Worm (Caenorhabditis elegans) whole organism, L4 larva: Measurements from ENCODE around the gene fbxa-137.

Experiments used
- F37D6.2 ChIP-seq: sonication (generic microtip); optimal IDR thresholded peaks from 2 replicates; lab custom pipeline; 2016; ENCODE audit warnings: mild to moderate bottlenecking, missing genetic modification characterization, missing compliant biosample characterization
- F49E8.2 ChIP-seq: sonication (generic microtip); optimal IDR thresholded peaks from 2 replicates; lab custom pipeline; 2016; ENCODE audit warnings: missing compliant biosample characterization, mild to moderate bottlenecking, missing genetic modification characterization, borderline replicate concordance
- Y48G9A.11 ChIP-seq: fragments of 200-800 bp; sonication (Bioruptor generic); IDR thresholded peaks from 2 replicates; pipeline ENCODE4 v1.3.6; 2022; ENCODE audit warnings: missing genetic modification reagents, missing genetic modification characterization, missing compliant biosample characterization
- aha-1 ChIP-seq: fragments of 150-350 bp; peaks from one replicate; lab custom pipeline; 2014; ENCODE audit warnings: missing biosample characterization, missing genetic modification characterization
- aly-2 ChIP-seq: sonication (generic microtip); optimal IDR thresholded peaks from 2 replicates; lab custom pipeline; 2018; ENCODE audit warnings: missing biosample characterization, missing genetic modification characterization
- ceh-20 ChIP-seq: fragments of 200-800 bp; sonication (Bioruptor generic); IDR thresholded peaks from 2 replicates; pipeline ENCODE4 v1.3.6; 2022; ENCODE audit warnings: missing genetic modification reagents, missing genetic modification characterization, missing compliant biosample characterization
- ceh-62 ChIP-seq: sonication (generic microtip); optimal IDR thresholded peaks from 2 replicates; lab custom pipeline; 2017; ENCODE audit warnings: missing biosample characterization, missing genetic modification characterization
- ctbp-1 ChIP-seq: fragments of 200-800 bp; sonication (Bioruptor generic); IDR thresholded peaks from 2 replicates; pipeline ENCODE4 v1.3.6; 2022; ENCODE audit warnings: missing genetic modification reagents, missing genetic modification characterization, missing compliant biosample characterization
- daf-16 ChIP-seq, 3 experiments: sonication (generic microtip); optimal IDR thresholded peaks; 2 replicates each; lab custom pipeline; 2016 to 2017; ENCODE audit warnings: missing genetic modification characterization in 3 of 3, missing genetic modification reagents in 3 of 3, mild to moderate bottlenecking in 2 of 3, missing compliant biosample characterization in 2 of 3, missing biosample characterization in 1 of 3, moderate library complexity in 1 of 3
- dmd-6 ChIP-seq: fragments of 200-800 bp; sonication (Bioruptor generic); IDR thresholded peaks from 2 replicates; pipeline ENCODE4 v1.3.6; 2022; ENCODE audit warnings: missing genetic modification reagents, missing genetic modification characterization, missing compliant biosample characterization
- dpl-1 ChIP-seq: fragments of 150-350 bp; optimal IDR thresholded peaks from 2 replicates; lab custom pipeline; 2014; ENCODE audit warnings: missing biosample characterization, missing genetic modification reagents, missing genetic modification characterization
- dve-1 ChIP-seq: sonication (generic microtip); optimal IDR thresholded peaks from 2 replicates; lab custom pipeline; 2017; ENCODE audit warnings: antibody characterized with exemption, mild to moderate bottlenecking, missing genetic modification characterization, missing compliant biosample characterization; ENCODE audit not compliant: insufficient read depth
- egl-43 ChIP-seq: fragments of 200-800 bp; sonication (Bioruptor generic); IDR thresholded peaks from 2 replicates; pipeline ENCODE4 v1.3.6; 2022; ENCODE audit warnings: missing genetic modification reagents, missing genetic modification characterization, missing compliant biosample characterization
- hif-1 ChIP-seq, 2 experiments: sonication (generic microtip); optimal IDR thresholded peaks; 2 replicates each; lab custom pipeline; 2016 to 2017; ENCODE audit warnings: missing compliant biosample characterization in 2 of 2, missing genetic modification characterization in 2 of 2, missing genetic modification reagents in 2 of 2, missing genotype in 2 of 2, mild to moderate bottlenecking in 1 of 2
- hlh-30 ChIP-seq: sonication (generic microtip); optimal IDR thresholded peaks from 2 replicates; lab custom pipeline; 2017; ENCODE audit warnings: antibody characterized with exemption, mild to moderate bottlenecking, missing genetic modification characterization, missing compliant biosample characterization; ENCODE audit not compliant: insufficient read depth
- hmg-1.1 ChIP-seq: fragments of 200-800 bp; sonication (Bioruptor generic); IDR thresholded peaks from 2 replicates; pipeline ENCODE4 v1.3.6; 2022; ENCODE audit warnings: missing genetic modification reagents, missing genetic modification characterization, missing compliant biosample characterization
- lin-1 ChIP-seq: fragments of 200-800 bp; sonication (Bioruptor generic); IDR thresholded peaks from 2 replicates; pipeline ENCODE4 v1.3.6; 2022; ENCODE audit warnings: missing genetic modification reagents, missing genetic modification characterization, missing compliant biosample characterization
- lin-13 ChIP-seq: fragments of 150-350 bp; optimal IDR thresholded peaks from 2 replicates; lab custom pipeline; 2014; ENCODE audit warnings: missing biosample characterization, missing genetic modification reagents, missing genetic modification characterization
- lin-29 ChIP-seq: fragments of 200-800 bp; sonication (Bioruptor generic); IDR thresholded peaks from 2 replicates; pipeline ENCODE4 v1.3.6; 2022; ENCODE audit warnings: missing genetic modification reagents, missing genetic modification characterization, missing compliant biosample characterization
- lsy-2 ChIP-seq, 2 experiments: fragments of 150-350 bp in 1 of 2; sonication (generic microtip) in 1 of 2; optimal IDR thresholded peaks; 2 replicates each; lab custom pipeline; 2014 to 2017; ENCODE audit warnings: missing biosample characterization in 2 of 2, missing genetic modification characterization in 2 of 2
- madf-9 ChIP-seq: fragments of 200-800 bp; sonication (Bioruptor generic); conservative IDR thresholded peaks from 2 replicates; pipeline ENCODE4 v1.3.6; 2022; ENCODE audit warnings: missing genetic modification reagents, missing genetic modification characterization, missing compliant biosample characterization
- mdl-1 ChIP-seq, 2 experiments: fragments of 150-350 bp in 1 of 2; sonication (generic microtip) in 1 of 2; optimal IDR thresholded peaks; 2 replicates each; lab custom pipeline; 2014 to 2017; ENCODE audit warnings: missing biosample characterization in 2 of 2, missing genetic modification characterization in 2 of 2
- mdt-29 ChIP-seq: fragments of 200-800 bp; sonication (Bioruptor generic); IDR thresholded peaks from 2 replicates; pipeline ENCODE4 v1.3.6; 2022; ENCODE audit warnings: missing genetic modification reagents, missing genetic modification characterization, missing compliant biosample characterization
- mes-2 ChIP-seq: sonication (generic microtip); optimal IDR thresholded peaks from 2 replicates; lab custom pipeline; 2016; ENCODE audit warnings: missing genotype, mild to moderate bottlenecking, missing genetic modification characterization, missing compliant biosample characterization; ENCODE audit not compliant: poor library complexity, severe bottlenecking
- nhr-10 ChIP-seq: fragments of 150-350 bp; optimal IDR thresholded peaks from 2 replicates; lab custom pipeline; 2014; ENCODE audit warnings: missing biosample characterization, missing genetic modification characterization
- nhr-11 ChIP-seq: fragments of 150-350 bp; optimal IDR thresholded peaks from 2 replicates; lab custom pipeline; 2014; ENCODE audit warnings: missing biosample characterization, missing genetic modification characterization
- nhr-28 ChIP-seq: fragments of 150-350 bp; optimal IDR thresholded peaks from 2 replicates; lab custom pipeline; 2014; ENCODE audit warnings: missing biosample characterization, missing genetic modification characterization
- nhr-42 ChIP-seq: fragments of 200-800 bp; sonication (Bioruptor generic); IDR thresholded peaks from 2 replicates; pipeline ENCODE4 v1.3.6; 2022; ENCODE audit warnings: missing genetic modification characterization, missing compliant biosample characterization
- pha-4 ChIP-seq, 2 experiments: fragments of 150-350 bp in 1 of 2; fragments of 200-800 bp in 1 of 2; sonication (Bioruptor generic) in 1 of 2; IDR thresholded peaks in 1 of 2; optimal IDR thresholded peaks in 1 of 2; 2 replicates each; pipeline versions ENCODE4 v1.3.6 to Lab custom; 2014 to 2022; ENCODE audit warnings: missing genetic modification characterization in 2 of 2, missing genetic modification reagents in 2 of 2, missing biosample characterization in 1 of 2, missing compliant biosample characterization in 1 of 2
- pqm-1 ChIP-seq: sonication (generic microtip); optimal IDR thresholded peaks from 2 replicates; lab custom pipeline; 2017; ENCODE audit warnings: missing biosample characterization, missing genetic modification characterization
- snpc-4 ChIP-seq: fragments of 150-350 bp; optimal IDR thresholded peaks from 2 replicates; lab custom pipeline; 2014; ENCODE audit warnings: missing biosample characterization, missing genetic modification characterization
- tag-97 ChIP-seq: fragments of 200-800 bp; sonication (Bioruptor generic); IDR thresholded peaks from 2 replicates; pipeline ENCODE4 v1.3.6; 2022; ENCODE audit warnings: missing genetic modification characterization, missing compliant biosample characterization
- unc-62 ChIP-seq, 3 experiments: fragments of 150-350 bp in 1 of 3; sonication (generic microtip); optimal IDR thresholded peaks in 2 of 3; peaks in 1 of 3; 1 replicate in 1 of 3; 2 replicates in 2 of 3; lab custom pipeline; 2014 to 2017; ENCODE audit warnings: missing biosample characterization in 3 of 3, missing genetic modification characterization in 3 of 3, missing genetic modification reagents in 3 of 3, missing genotype in 1 of 3
- zip-11 ChIP-seq: fragments of 200-800 bp; sonication (Bioruptor generic); IDR thresholded peaks from 2 replicates; pipeline ENCODE4 v1.3.6; 2022; ENCODE audit warnings: missing genetic modification characterization, missing compliant biosample characterization
- zip-2 ChIP-seq: fragments of 150-350 bp; optimal IDR thresholded peaks from 2 replicates; lab custom pipeline; 2014; ENCODE audit warnings: missing biosample characterization, missing genetic modification characterization
- ztf-11 ChIP-seq: fragments of 150-350 bp; optimal IDR thresholded peaks from 2 replicates; lab custom pipeline; 2014; ENCODE audit warnings: missing biosample characterization, missing genetic modification characterization
- ztf-7 ChIP-seq: fragments of 150-350 bp; optimal IDR thresholded peaks from 2 replicates; lab custom pipeline; 2014; ENCODE audit warnings: missing biosample characterization, missing genetic modification characterization

Gene fbxa-137

ce11 chrV:2264455-2264854 is 14.2 kb upstream of the fbxa-137 start, which contains the start of gene nhr-183:
Gene nhr-183, minus strand, starts transcription at chrV:2264634.
- TF ChIP-seq zip-2 (tag; lab: Kevin White, UChicago) (no peak), pha-4 (GFP tag; IDR thresholded peaks at IDR 0.05; lab: Robert Waterston, UW) (no peak), pha-4 (tag; optimal IDR thresholded peaks at IDR 0.05; lab: Kevin White, UChicago) (peak; percentile 49)

- no peak for TF ChIP-seq egl-43
- TF ChIP-seq aly-2: no peak
- no peak for TF ChIP-seq mdt-29
- TF ChIP-seq F37D6.2 (tag; lab: Kevin White, UChicago): no peak
- TF ChIP-seq aha-1 (tag; lab: Kevin White, UChicago): peak; percentile 38
- no peak for TF ChIP-seq zip-11 (GFP tag; lab: Robert Waterston, UW)
- no peak for TF ChIP-seq nhr-28
- TF ChIP-seq tag-97 (GFP tag; lab: Robert Waterston, UW): no peak
- TF ChIP-seq lsy-2 (tag; optimal IDR thresholded peaks at IDR 0.05; lab: Kevin White, UChicago): no peak
- peak in 1 of 2 experiments; percentile 59 for TF ChIP-seq unc-62 (GFP tag; optimal IDR thresholded peaks at IDR 0.05 in 1 of 2; lab: Kevin White, UChicago)
- TF ChIP-seq unc-62 (tag; optimal IDR thresholded peaks at IDR 0.05; lab: Kevin White, UChicago): no peak
- no peak for TF ChIP-seq lin-1
Observed at ce11 chrV:2264925-2265324, 13.7 kb upstream of the fbxa-137 start.

ce11 chrV:2266958-2267357 is 11.7 kb upstream of the fbxa-137 start, which contains the start of gene nhr-275:
Gene nhr-275, minus strand, starts transcription at chrV:2267058.
- TF ChIP-seq daf-16 (GFP tag; optimal IDR thresholded peaks at IDR 0.05; lab: Kevin White, UChicago) (no peak), daf-16 (tag; optimal IDR thresholded peaks at IDR 0.05; lab: Kevin White, UChicago) (no peak), nhr-42 (GFP tag; lab: Robert Waterston, UW) (no peak), mdt-29 (no peak), Y48G9A.11 (no peak), nhr-11 (no peak)

- TF ChIP-seq F49E8.2 (tag; lab: Kevin White, UChicago): no peak
- no peak for TF ChIP-seq mes-2 (tag; lab: Kevin White, UChicago)
Observed at ce11 chrV:2271750-2272149, 6.9 kb upstream of the fbxa-137 start, which contains the start of gene Y5H2A.1. Gene Y5H2A.1, minus strand, starts transcription at chrV:2271850.

- TF ChIP-seq hmg-1.1 (GFP tag; lab: Robert Waterston, UW) (no peak), unc-62 (GFP tag; optimal IDR thresholded peaks at IDR 0.05 in 1 of 2; lab: Kevin White, UChicago) (peak in 1 of 2 experiments; percentile 86), unc-62 (tag; optimal IDR thresholded peaks at IDR 0.05; lab: Kevin White, UChicago) (no peak)
Observed at ce11 chrV:2274253-2274892, 4.2 kb upstream of the fbxa-137 start, which contains the start of the genes Y5H2A.4 and abu-4. Gene Y5H2A.4, minus strand, starts transcription at chrV:2274353. Gene abu-4, plus strand, starts transcription at chrV:2274842.

DNA sequence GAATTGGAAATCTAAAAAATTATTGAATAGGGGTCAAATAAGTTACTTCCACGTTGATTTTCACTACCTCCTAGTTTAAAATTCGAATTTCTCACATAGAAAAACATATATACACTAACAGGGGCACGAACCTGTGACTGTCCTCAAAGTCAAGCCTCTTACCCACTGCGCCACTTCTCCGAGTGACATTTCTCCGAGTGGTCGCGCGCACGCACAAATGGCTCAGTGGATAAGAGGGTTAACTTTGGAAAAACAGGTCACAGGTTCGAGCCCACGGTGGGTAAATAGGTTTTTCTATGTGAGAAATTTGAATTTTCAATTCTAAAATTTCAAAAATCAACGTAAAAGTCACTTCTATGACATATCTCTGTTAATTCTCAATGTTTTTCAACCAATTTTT is 1.4 kb upstream of the fbxa-137 start:
- TF ChIP-seq dve-1 (peak; percentile 3), Y48G9A.11 (0 out of 2 replicates have a peak, but pooled peaks have one; percentile 43), lin-13 (GFP tag; lab: Kevin White, UChicago) (peak; percentile 26), madf-9 (GFP tag; lab: Robert Waterston, UW) (no peak), hlh-30 (tag; lab: Kevin White, UChicago) (peak; percentile 34)
- TF ChIP-seq, all 104 proteins: peak for 4

DNA sequence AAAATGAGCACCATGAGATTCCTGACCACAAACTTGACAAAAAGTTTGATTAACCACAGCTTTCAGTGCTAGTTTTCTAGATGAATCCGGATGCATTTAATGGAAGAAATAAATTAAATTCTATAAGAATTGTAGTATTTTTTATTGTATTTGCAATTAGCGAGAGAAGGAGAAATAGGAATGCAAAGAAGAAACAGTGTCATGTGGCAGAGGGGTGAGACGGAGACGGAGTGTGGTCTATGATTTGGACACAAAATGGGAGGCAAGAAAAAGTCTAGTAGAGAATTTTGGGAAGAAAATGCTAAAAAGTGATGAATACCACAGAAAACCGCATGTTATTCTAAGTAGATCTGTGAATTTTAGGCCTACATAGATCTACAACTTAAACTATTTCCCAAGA is 564 bp upstream of the fbxa-137 start, which contains the start of gene nhr-59:
nhr-59 (minus strand) TSS at position 214 of the 400 bp plus-strand sequence.
- peak in 1 of 2 experiments; percentile 9 for TF ChIP-seq mdl-1 (tag; optimal IDR thresholded peaks at IDR 0.05; lab: Kevin White, UChicago)
- no peak for TF ChIP-seq ceh-20
- no peak for TF ChIP-seq Y48G9A.11
- TF ChIP-seq ctbp-1 (GFP tag; lab: Robert Waterston, UW): no peak
- no peak for TF ChIP-seq lin-29 (GFP tag; lab: Robert Waterston, UW)
- peak; percentile 23 for TF ChIP-seq aha-1 (tag; lab: Kevin White, UChicago)
- no peak for TF ChIP-seq nhr-10 (tag; lab: Kevin White, UChicago)
- no peak for TF ChIP-seq ceh-62 (tag; lab: Kevin White, UChicago)
- no peak for TF ChIP-seq snpc-4 (tag; lab: Kevin White, UChicago)
- TF ChIP-seq dmd-6: peak; percentile 26; the same call in 1 of the 2 replicates
- TF ChIP-seq hif-1 (tag; optimal IDR thresholded peaks at IDR 0.05; lab: Kevin White, UChicago): no peak
- TF ChIP-seq ztf-11 (tag; lab: Kevin White, UChicago): no peak
- peak; percentile 17 for TF ChIP-seq pqm-1
- TF ChIP-seq lsy-2 (tag; optimal IDR thresholded peaks at IDR 0.05; lab: Kevin White, UChicago): no peak
- no peak for TF ChIP-seq ztf-7 (tag; lab: Kevin White, UChicago)
- no peak for TF ChIP-seq dpl-1 (GFP tag; lab: Kevin White, UChicago)
